Fruit fly (Drosophila melanogaster): ENCODE results near the gene CG1208.

The CG1208 gene

dm6 chr3R:5791497-5791896, 39.9 kb upstream of the CG1208 start, which contains the start of gene Hpf1 (continued):
- TF ChIP-seq prd (optimal IDR thresholded peaks at IDR 0.05) (no peak), prd (GFP tag; IDR thresholded peaks at IDR 0.05) (peak; percentile 99), shn (GFP tag; optimal IDR thresholded peaks at IDR 0.05) (peak; percentile 99), HLHmδ (GFP tag; optimal IDR thresholded peaks at IDR 0.05) (no peak), pho (GFP tag; optimal IDR thresholded peaks at IDR 0.05) (peak; percentile 99), Spps (tag; optimal IDR thresholded peaks at IDR 0.05) (peak; percentile 94), Dip3 (GFP tag; optimal IDR thresholded peaks at IDR 0.05) (peak; percentile 99), Optix (GFP tag; IDR thresholded peaks at IDR 0.05) (peak; percentile 96), cato (GFP tag; optimal IDR thresholded peaks at IDR 0.05; ENCODE audit: borderline replicate concordance) (peak; percentile 96), CG10959 (GFP tag; IDR thresholded peaks at IDR 0.05) (peak; percentile 93), CG7372 (GFP tag; IDR thresholded peaks at IDR 0.05) (peak; percentile 98), MTF-1 (GFP tag; optimal IDR thresholded peaks at IDR 0.05; ENCODE audit: borderline replicate concordance) (peak; percentile 90), D19A (tag; optimal IDR thresholded peaks at IDR 0.05) (peak; percentile 94), TFAM (GFP tag; optimal IDR thresholded peaks at IDR 0.05) (peak; percentile 87), Ptx1 (GFP tag; IDR thresholded peaks at IDR 0.05) (peak; percentile 99), CG2889 (GFP tag; IDR thresholded peaks at IDR 0.05) (peak; percentile 96), NC2β (GFP tag; optimal IDR thresholded peaks at IDR 0.05) (peak; percentile 98), az2 (GFP tag; optimal IDR thresholded peaks at IDR 0.05) (peak; percentile 99), p53 (GFP tag; optimal IDR thresholded peaks at IDR 0.05) (peak; percentile 96), trh (GFP tag; optimal IDR thresholded peaks at IDR 0.05) (peak; percentile 96), Kr (GFP tag; optimal IDR thresholded peaks at IDR 0.05) (peak; percentile 4), Rx (GFP tag; IDR thresholded peaks at IDR 0.05) (peak; percentile 95), ab (GFP tag; optimal IDR thresholded peaks at IDR 0.05) (peak; percentile 96), CG3838 (GFP tag; optimal IDR thresholded peaks at IDR 0.05) (peak; percentile 95), CG3726 (GFP tag; IDR thresholded peaks at IDR 0.05) (peak; percentile 96), CG1647 (GFP tag; optimal IDR thresholded peaks at IDR 0.05) (peak; percentile 98), vfl (GFP tag; optimal IDR thresholded peaks at IDR 0.05) (peak; percentile 98), seq (GFP tag; IDR thresholded peaks at IDR 0.05) (peak; percentile 99), lov (optimal IDR thresholded peaks at IDR 0.05) (no peak), lov (GFP tag; IDR thresholded peaks at IDR 0.05) (peak; percentile 92), CG18764 (GFP tag; optimal IDR thresholded peaks at IDR 0.05) (peak; percentile 97), BEAF-32 (GFP tag; optimal IDR thresholded peaks at IDR 0.05) (peak; percentile 44), abd-A (tag; optimal IDR thresholded peaks at IDR 0.05) (no peak), pzg (GFP tag; optimal IDR thresholded peaks at IDR 0.05) (peak; percentile 64), exex (tag; optimal IDR thresholded peaks at IDR 0.05) (peak; percentile 92), gt (GFP tag; IDR thresholded peaks at IDR 0.05) (peak; percentile 91), bowl (GFP tag; IDR thresholded peaks at IDR 0.05) (peak; percentile 92), Hmx (GFP tag; optimal IDR thresholded peaks at IDR 0.05) (peak; percentile 95), CG8478 (optimal IDR thresholded peaks at IDR 0.05) (no peak), Poxn (GFP tag; IDR thresholded peaks at IDR 0.05) (peak; percentile 95), CG18262 (tag; optimal IDR thresholded peaks at IDR 0.05) (peak; percentile 98), CG7357 (GFP tag; IDR thresholded peaks at IDR 0.05) (peak; percentile 94), CG4424 (GFP tag; optimal IDR thresholded peaks at IDR 0.05) (peak; percentile 98), gfzf (GFP tag; optimal IDR thresholded peaks at IDR 0.05) (peak; percentile 43), CG43689 (GFP tag; IDR thresholded peaks at IDR 0.05) (peak; percentile 94), CG9932 (GFP tag; IDR thresholded peaks at IDR 0.05) (peak; percentile 98), CG16815 (GFP tag; optimal IDR thresholded peaks at IDR 0.05) (peak; percentile 98), sens-2 (GFP tag; IDR thresholded peaks at IDR 0.05) (peak; percentile 86), CG13287 (GFP tag; IDR thresholded peaks at IDR 0.05; ENCODE audit: partially characterized antibody) (peak; percentile 42; the same call in 1 of the 2 replicates), CG10979 (tag; optimal IDR thresholded peaks at IDR 0.05) (peak; percentile 98), Ravus (GFP tag; IDR thresholded peaks at IDR 0.05) (peak; percentile 93), CG1602 (GFP tag; optimal IDR thresholded peaks at IDR 0.05) (peak; percentile 98), CG14965 (GFP tag; optimal IDR thresholded peaks at IDR 0.05; ENCODE audit: borderline replicate concordance) (peak; percentile 88)
